Fruit fly (Drosophila melanogaster) whole organism, embryonic: ENCODE data around the gene Dph3.
A peak's percentile ranks its signal among the peaks of the same experiment; 100 is the strongest.

Experiments
- Bdp1 ChIP-seq: fragments of 200-800 bp; sonication (Bioruptor generic); optimal IDR thresholded peaks from 3 replicates; lab custom pipeline; 2016; ENCODE audit warnings: missing biosample characterization, missing genetic modification characterization
- CG10366 ChIP-seq: fragments of 200-800 bp; sonication (Bioruptor generic); IDR thresholded peaks from 2 replicates; pipeline ENCODE4 v1.3.6; 2022; ENCODE audit warnings: missing biosample characterization, missing genetic modification characterization
- CG11695 ChIP-seq: fragments of 200-800 bp; sonication (Bioruptor generic); IDR thresholded peaks from 3 replicates; pipeline ENCODE4 v1.3.6; 2022; ENCODE audit warnings: missing biosample characterization, missing genetic modification characterization
- CG13123 ChIP-seq: fragments of 200-800 bp; sonication (Bioruptor generic); optimal IDR thresholded peaks from 2 replicates; lab custom pipeline; 2016; ENCODE audit warnings: missing biosample characterization, missing genetic modification characterization
- CG13894 ChIP-seq: fragments of 200-800 bp; sonication (Bioruptor generic); optimal IDR thresholded peaks from 3 replicates; lab custom pipeline; 2018; ENCODE audit warnings: missing biosample characterization, mild to moderate bottlenecking, missing genetic modification characterization, moderate library complexity
- CG14667 ChIP-seq: fragments of 200-800 bp; sonication (Bioruptor generic); IDR thresholded peaks from 2 replicates; pipeline ENCODE4 v1.3.6; 2022; ENCODE audit warnings: missing biosample characterization, missing genetic modification characterization
- CG14860 ChIP-seq: fragments of 200-800 bp; sonication (Bioruptor generic); IDR thresholded peaks from 3 replicates; pipeline ENCODE4 v1.3.6; 2022; ENCODE audit warnings: missing biosample characterization, missing genetic modification characterization; ENCODE audit not compliant: partially characterized antibody
- CG15011 ChIP-seq: fragments of 200-800 bp; sonication (Bioruptor generic); optimal IDR thresholded peaks from 3 replicates; lab custom pipeline; 2018; ENCODE audit warnings: missing biosample characterization, mild to moderate bottlenecking, missing genetic modification characterization
- CG1529 ChIP-seq: fragments of 200-800 bp; sonication (Bioruptor generic); optimal IDR thresholded peaks from 3 replicates; lab custom pipeline; 2018; ENCODE audit warnings: missing biosample characterization, missing genetic modification characterization
- CG16779 ChIP-seq: fragments of 200-800 bp; sonication (Bioruptor generic); IDR thresholded peaks from 2 replicates; pipeline ENCODE4 v1.3.6; 2022; ENCODE audit warnings: missing biosample characterization, missing genetic modification characterization
- CG17361 ChIP-seq: fragments of 200-800 bp; sonication (Bioruptor generic); IDR thresholded peaks from 3 replicates; pipeline ENCODE4 v1.3.6; 2022; ENCODE audit warnings: missing biosample characterization, missing genetic modification characterization
- CG17802 ChIP-seq: fragments of 200-800 bp; sonication (Bioruptor generic); optimal IDR thresholded peaks from 2 replicates; lab custom pipeline; 2018; ENCODE audit warnings: missing biosample characterization, mild to moderate bottlenecking, missing genetic modification characterization, moderate library complexity
- CG18476 ChIP-seq: fragments of 200-800 bp; sonication (Bioruptor generic); optimal IDR thresholded peaks from 2 replicates; lab custom pipeline; 2016; ENCODE audit warnings: missing biosample characterization, mild to moderate bottlenecking, missing genetic modification characterization
- CG2116 ChIP-seq: fragments of 200-800 bp; sonication (Bioruptor generic); optimal IDR thresholded peaks from 3 replicates; lab custom pipeline; 2018; ENCODE audit warnings: missing biosample characterization, mild to moderate bottlenecking, missing genetic modification characterization
- CG2199 ChIP-seq: fragments of 200-800 bp; sonication (Bioruptor generic); IDR thresholded peaks from 3 replicates; pipeline ENCODE4 v1.3.6; 2022; ENCODE audit warnings: missing biosample characterization, missing genetic modification characterization
- CG2875 ChIP-seq: fragments of 200-800 bp; sonication (Bioruptor generic); optimal IDR thresholded peaks from 2 replicates; lab custom pipeline; 2017; ENCODE audit warnings: missing biosample characterization, mild to moderate bottlenecking, missing genetic modification characterization, missing genetic modification reagents
- CG3065 ChIP-seq: fragments of 200-800 bp; sonication (Bioruptor generic); optimal IDR thresholded peaks from 2 replicates; lab custom pipeline; 2016; ENCODE audit warnings: missing biosample characterization, missing genetic modification characterization
- CG3726 ChIP-seq: fragments of 200-800 bp; sonication (Bioruptor generic); IDR thresholded peaks from 3 replicates; pipeline ENCODE4, ENCODE4 v1.3.6; 2022; ENCODE audit warnings: missing biosample characterization, missing genetic modification characterization
- CG3847 ChIP-seq: fragments of 200-800 bp; sonication (Bioruptor generic); IDR thresholded peaks from 2 replicates; pipeline ENCODE4 v1.3.6; 2022; ENCODE audit warnings: missing biosample characterization, missing genetic modification characterization
- CG5180 ChIP-seq: fragments of 200-800 bp; sonication (Bioruptor generic); optimal IDR thresholded peaks from 3 replicates; lab custom pipeline; 2017; ENCODE audit warnings: missing biosample characterization, missing genetic modification characterization, mild to moderate bottlenecking, moderate library complexity, missing genetic modification reagents
- CG8290 ChIP-seq, 3 experiments: fragments of 200-800 bp; sonication (Bioruptor generic); optimal IDR thresholded peaks; 2 replicates each; lab custom pipeline; 2016 to 2019; ENCODE audit warnings: missing biosample characterization in 3 of 3, missing genetic modification characterization in 3 of 3, mild to moderate bottlenecking in 2 of 3, moderate library complexity in 1 of 3
- CG8359 ChIP-seq: fragments of 200-800 bp; sonication (Bioruptor generic); optimal IDR thresholded peaks from 2 replicates; lab custom pipeline; 2017; ENCODE audit warnings: missing biosample characterization, mild to moderate bottlenecking, missing genetic modification characterization, borderline replicate concordance
- CG8944 ChIP-seq: fragments of 200-800 bp; sonication (Bioruptor generic); optimal IDR thresholded peaks from 3 replicates; lab custom pipeline; 2016; ENCODE audit warnings: missing biosample characterization, missing genetic modification characterization
- CG9727 ChIP-seq: fragments of 200-800 bp; sonication (Bioruptor generic); optimal IDR thresholded peaks from 3 replicates; lab custom pipeline; 2017; ENCODE audit warnings: missing biosample characterization, mild to moderate bottlenecking, missing genetic modification characterization
- Dbx ChIP-seq: fragments of 200-800 bp; sonication (Bioruptor generic); IDR thresholded peaks from 3 replicates; pipeline ENCODE4 v1.3.6; 2022; ENCODE audit warnings: missing biosample characterization, missing genetic modification characterization
- HmgD ChIP-seq: fragments of 200-800 bp; sonication (Bioruptor generic); optimal IDR thresholded peaks from 3 replicates; lab custom pipeline; 2016; ENCODE audit warnings: missing biosample characterization, missing genetic modification characterization
- MESR4 ChIP-seq: fragments of 200-800 bp; sonication (Bioruptor generic); optimal IDR thresholded peaks from 2 replicates; lab custom pipeline; 2018; ENCODE audit warnings: missing biosample characterization, mild to moderate bottlenecking, missing genetic modification characterization, moderate library complexity
- NC2α ChIP-seq: fragments of 200-800 bp; sonication (Bioruptor generic); optimal IDR thresholded peaks from 2 replicates; lab custom pipeline; 2016; ENCODE audit warnings: missing biosample characterization, missing genetic modification characterization
- PHDP ChIP-seq: fragments of 200-800 bp; sonication (Bioruptor generic); optimal IDR thresholded peaks from 3 replicates; lab custom pipeline; 2018; ENCODE audit warnings: missing biosample characterization, mild to moderate bottlenecking, missing genetic modification characterization, moderate library complexity
- Spps ChIP-seq: fragments of 200-800 bp; sonication (Bioruptor generic); optimal IDR thresholded peaks from 2 replicates; lab custom pipeline; 2018; ENCODE audit warnings: missing biosample characterization, mild to moderate bottlenecking, missing genetic modification characterization
- Sry-β ChIP-seq: fragments of 200-800 bp; sonication (Bioruptor generic); optimal IDR thresholded peaks from 2 replicates; lab custom pipeline; 2018; ENCODE audit warnings: missing biosample characterization, mild to moderate bottlenecking, missing genetic modification characterization, moderate library complexity
- aop ChIP-seq: fragments of 200-800 bp; sonication (Bioruptor generic); IDR thresholded peaks from 2 replicates; pipeline ENCODE4 v1.3.6; 2022; ENCODE audit warnings: missing biosample characterization, missing genetic modification characterization
- ase ChIP-seq: fragments of 200-800 bp; sonication (Bioruptor generic); IDR thresholded peaks from 3 replicates; pipeline ENCODE4 v1.3.6; 2022; ENCODE audit warnings: missing biosample characterization, missing genetic modification characterization
- ash1 ChIP-seq: fragments of 200-800 bp; sonication (Bioruptor generic); optimal IDR thresholded peaks from 2 replicates; lab custom pipeline; 2018; ENCODE audit warnings: missing biosample characterization, mild to moderate bottlenecking, missing genetic modification characterization
- dan ChIP-seq: fragments of 200-800 bp; sonication (Bioruptor generic); IDR thresholded peaks from 2 replicates; pipeline ENCODE4 v1.3.6; 2022; ENCODE audit warnings: missing biosample characterization, missing genetic modification characterization
- disco-r ChIP-seq: fragments of 200-800 bp; sonication (Bioruptor generic); optimal IDR thresholded peaks from 2 replicates; lab custom pipeline; 2016; ENCODE audit warnings: missing biosample characterization, missing genetic modification characterization
- eve ChIP-seq, 2 experiments: fragments of >200 bp; optimal IDR thresholded peaks; 2 replicates each; lab custom pipeline; 2017; ENCODE audit warnings: missing biosample characterization in 2 of 2, missing genetic modification characterization in 2 of 2
- fd102C ChIP-seq: fragments of 200-800 bp; sonication (Bioruptor generic); optimal IDR thresholded peaks from 2 replicates; lab custom pipeline; 2018; ENCODE audit warnings: missing biosample characterization, mild to moderate bottlenecking, missing genetic modification characterization, moderate library complexity
- fd96Cb ChIP-seq: fragments of 200-800 bp; sonication (Bioruptor generic); optimal IDR thresholded peaks from 2 replicates; lab custom pipeline; 2018; ENCODE audit warnings: missing biosample characterization, mild to moderate bottlenecking, missing genetic modification characterization, moderate library complexity
- hb ChIP-seq: fragments of 200-800 bp; sonication (Bioruptor generic); IDR thresholded peaks from 3 replicates; pipeline ENCODE4 v1.3.6; 2022; ENCODE audit warnings: missing biosample characterization, missing genetic modification characterization; ENCODE audit not compliant: partially characterized antibody
- jumu ChIP-seq: fragments of 200-800 bp; sonication (Bioruptor generic); optimal IDR thresholded peaks from 3 replicates; lab custom pipeline; 2016; ENCODE audit warnings: missing biosample characterization, missing genetic modification characterization
- lov ChIP-seq, 2 experiments: fragments of 200-800 bp in 1 of 2; fragments of >200 bp in 1 of 2; sonication (Bioruptor generic) in 1 of 2; IDR thresholded peaks in 1 of 2; optimal IDR thresholded peaks in 1 of 2; 2 replicates in 1 of 2; 3 replicates in 1 of 2; pipeline versions ENCODE4 v1.3.6 to Lab custom; 2017 to 2022; ENCODE audit warnings: missing biosample characterization in 1 of 2, missing genetic modification characterization in 1 of 2
- mam ChIP-seq: fragments of 200-800 bp; sonication (Bioruptor generic); optimal IDR thresholded peaks from 3 replicates; lab custom pipeline; 2016; ENCODE audit warnings: missing biosample characterization, missing genetic modification characterization
- onecut ChIP-seq: fragments of 200-800 bp; sonication (Bioruptor generic); IDR thresholded peaks from 2 replicates; pipeline ENCODE4 v1.3.6; 2022; ENCODE audit warnings: missing biosample characterization, missing genetic modification characterization
- org-1 ChIP-seq: fragments of 200-800 bp; sonication (Bioruptor generic); optimal IDR thresholded peaks from 2 replicates; lab custom pipeline; 2017; ENCODE audit warnings: missing biosample characterization, missing genetic modification characterization
- sisA ChIP-seq: fragments of 200-800 bp; sonication (Bioruptor generic); IDR thresholded peaks from 2 replicates; pipeline ENCODE4 v1.3.6; 2022; ENCODE audit warnings: missing biosample characterization, missing genetic modification characterization
- sr ChIP-seq: fragments of 200-800 bp; sonication (Bioruptor generic); IDR thresholded peaks from 3 replicates; pipeline ENCODE4 v1.3.6; 2022; ENCODE audit warnings: missing biosample characterization, missing genetic modification characterization
- tin ChIP-seq: fragments of 200-800 bp; sonication (Bioruptor generic); optimal IDR thresholded peaks from 3 replicates; lab custom pipeline; 2016; ENCODE audit warnings: missing biosample characterization, missing genetic modification characterization
- twi ChIP-seq: fragments of 200-800 bp; optimal IDR thresholded peaks from 2 replicates; lab custom pipeline; 2019; ENCODE audit warnings: missing biosample characterization, mild to moderate bottlenecking, missing genetic modification characterization, moderate library complexity
- yki ChIP-seq: fragments of >200 bp; optimal IDR thresholded peaks from 3 replicates; lab custom pipeline; 2018

Dph3 gene

dm6 chr3R:11216156-11216630 lies 15.5 kb upstream of the Dph3 start, which contains the start of the genes RpS25 and CG4820 (continued):
- TF ChIP-seq ase (GFP tag; lab: Robert Waterston, UW) (peak; percentile 77), Bdp1 (GFP tag; lab: Kevin White, UChicago) (peak; percentile 86), CG3847 (peak; percentile 95), CG13894 (tag; lab: Kevin White, UChicago) (peak; percentile 83), yki (lab: Kevin White, UChicago) (no peak), disco-r (GFP tag; lab: Kevin White, UChicago) (peak; percentile 92), hb (GFP tag; lab: Robert Waterston, UW) (peak; percentile 80; the same call in 2 of the 3 replicates), Dbx (GFP tag; lab: Robert Waterston, UW) (peak; percentile 92), twi (tag; lab: Kevin White, UChicago) (peak; percentile 84), PHDP (tag; lab: Kevin White, UChicago) (peak; percentile 91), tin (peak; percentile 84), HmgD (GFP tag; lab: Kevin White, UChicago) (peak; percentile 90), lov (optimal IDR thresholded peaks at IDR 0.05; lab: Kevin White, UChicago) (no peak), lov (GFP tag; IDR thresholded peaks at IDR 0.05; lab: Robert Waterston, UW) (peak; percentile 89), NC2α (GFP tag; lab: Kevin White, UChicago) (peak; percentile 84), CG11695 (GFP tag; lab: Robert Waterston, UW) (peak; percentile 81), mam (GFP tag; lab: Kevin White, UChicago) (peak; percentile 76), CG9727 (GFP tag; lab: Kevin White, UChicago) (peak; percentile 95), CG10366 (GFP tag; lab: Robert Waterston, UW) (peak; percentile 76), ash1 (GFP tag; lab: Kevin White, UChicago) (peak; percentile 93), CG14667 (GFP tag; lab: Robert Waterston, UW) (peak; percentile 65; the same call in 1 of the 2 replicates), CG13123 (GFP tag; lab: Kevin White, UChicago) (peak; percentile 82), CG16779 (peak; percentile 79), fd96Cb (tag; lab: Kevin White, UChicago) (peak; percentile 73), CG17361 (peak; percentile 88), CG8359 (GFP tag; lab: Kevin White, UChicago) (peak; percentile 84), fd102C (peak; percentile 87), CG18476 (GFP tag; lab: Kevin White, UChicago) (peak; percentile 76), CG17802 (tag; lab: Kevin White, UChicago) (peak; percentile 82), Sry-β (GFP tag; lab: Kevin White, UChicago) (peak; percentile 69), CG2875 (peak; percentile 92), CG1529 (GFP tag; lab: Kevin White, UChicago) (peak; percentile 85), CG2116 (GFP tag; lab: Kevin White, UChicago) (peak; percentile 95), Spps (tag; lab: Kevin White, UChicago) (peak; percentile 78), CG8944 (GFP tag; lab: Kevin White, UChicago) (peak; percentile 80), sr (GFP tag; lab: Robert Waterston, UW) (peak; percentile 82), org-1 (GFP tag; lab: Kevin White, UChicago) (peak; percentile 93), aop (0 out of 2 replicates have a peak, but pooled peaks have one; percentile 15), dan (GFP tag; lab: Robert Waterston, UW) (no peak), CG2199 (GFP tag; lab: Robert Waterston, UW) (0 out of 3 replicates have a peak, but pooled peaks have one; percentile 10), MESR4 (peak; percentile 100), CG15011 (GFP tag; lab: Kevin White, UChicago) (peak; percentile 91), jumu (GFP tag; lab: Kevin White, UChicago) (peak; percentile 81), onecut (GFP tag; lab: Robert Waterston, UW) (peak; percentile 93), CG3726 (GFP tag; lab: Robert Waterston, UW) (no peak), sisA (GFP tag; lab: Robert Waterston, UW) (peak; percentile 40; the same call in 1 of the 2 replicates), eve (GFP tag; optimal IDR thresholded peaks at IDR 0.05; lab: Kevin White, UChicago) (no peak), CG8290 (GFP tag; optimal IDR thresholded peaks at IDR 0.05; lab: Kevin White, UChicago) (peak; percentile 89), CG8290 (tag; optimal IDR thresholded peaks at IDR 0.05; lab: Kevin White, UChicago) (peak; percentile 89 to 97), CG14860 (peak; percentile 77), CG5180 (peak; percentile 81), CG3065 (GFP tag; lab: Kevin White, UChicago) (peak; percentile 74)
